Worm (Caenorhabditis elegans): Measurements from ENCODE around the gene rnf-121.

- no peak for TF ChIP-seq ama-1 (optimal IDR thresholded peaks at IDR 0.05)
- TF ChIP-seq sdc-2 (tag; optimal IDR thresholded peaks at IDR 0.05) = no peak
- no peak for TF ChIP-seq fkh-10 (GFP tag; optimal IDR thresholded peaks at IDR 0.05)
- no peak for TF ChIP-seq eyg-1 (tag; optimal IDR thresholded peaks at IDR 0.05)
Observed at ce11 chrIII:4186751-4187309, 16.1 kb upstream of the rnf-121 start, which contains the start of gene lars-1.
